Comparison of ENCODE assay signal across 1 fruit fly cellular context in genomic region chr2L:2729882-2730281, dm6.
TF ChIP-seq lines count a peak whose summit lies in the region.

No protein-coding gene starts in this region.

TF ChIP-seq in whole organism, embryonic, 481 proteins besides CTCF, POLR2A, EP300 and RAD21 (continued from another document and continues in another):
- TF ChIP-seq CG8290 (GFP tag; optimal IDR thresholded peaks at IDR 0.05; lab: Kevin White, UChicago): no peak
- peak in 1 of 2 experiments; percentile 89 for TF ChIP-seq CG8290 (tag; optimal IDR thresholded peaks at IDR 0.05; lab: Kevin White, UChicago)
- TF ChIP-seq Fer1 (GFP tag; optimal IDR thresholded peaks at IDR 0.05; lab: Kevin White, UChicago): peak; percentile 61
- TF ChIP-seq cas (GFP tag; IDR thresholded peaks at IDR 0.05; lab: Robert Waterston, UW): no peak
- TF ChIP-seq zen (tag; optimal IDR thresholded peaks at IDR 0.05; lab: Kevin White, UChicago): no peak
- 0 out of 3 replicates have a peak, but pooled peaks have one; percentile 48 for TF ChIP-seq CG2199 (GFP tag; IDR thresholded peaks at IDR 0.05; lab: Robert Waterston, UW)
- TF ChIP-seq CG18476 (GFP tag; optimal IDR thresholded peaks at IDR 0.05; lab: Kevin White, UChicago): no peak
- peak; percentile 37 for TF ChIP-seq PHDP (tag; optimal IDR thresholded peaks at IDR 0.05; lab: Kevin White, UChicago)
- peak; percentile 61 for TF ChIP-seq Hmr (GFP tag; optimal IDR thresholded peaks at IDR 0.05; lab: Kevin White, UChicago)
- TF ChIP-seq CG10274 (GFP tag; optimal IDR thresholded peaks at IDR 0.05; lab: Kevin White, UChicago): peak; percentile 49
- TF ChIP-seq wdn (GFP tag; IDR thresholded peaks at IDR 0.05; lab: Robert Waterston, UW): peak; percentile 35; the same call in 1 of the 2 replicates
- no peak for TF ChIP-seq CG30431 (GFP tag; optimal IDR thresholded peaks at IDR 0.05; lab: Kevin White, UChicago)
- TF ChIP-seq CG15269 (tag; optimal IDR thresholded peaks at IDR 0.05; lab: Kevin White, UChicago): peak; percentile 60
- no peak for TF ChIP-seq fd96Cb (tag; optimal IDR thresholded peaks at IDR 0.05; lab: Kevin White, UChicago)
- TF ChIP-seq hkb (optimal IDR thresholded peaks at IDR 0.05; lab: Kevin White, UChicago): no peak
- TF ChIP-seq hkb (GFP tag; IDR thresholded peaks at IDR 0.05; lab: Robert Waterston, UW): peak; percentile 15; the same call in 1 of the 2 replicates
- peak; percentile 73 for TF ChIP-seq Meics (GFP tag; optimal IDR thresholded peaks at IDR 0.05; lab: Kevin White, UChicago)
- no peak for TF ChIP-seq gcm (GFP tag; optimal IDR thresholded peaks at IDR 0.05; lab: Kevin White, UChicago)
- no peak; the same call in 2 of the 3 replicates for TF ChIP-seq CG14050 (GFP tag; IDR thresholded peaks at IDR 0.05; lab: Robert Waterston, UW)
- peak; percentile 70 for TF ChIP-seq slbo (GFP tag; IDR thresholded peaks at IDR 0.05; lab: Robert Waterston, UW)
- TF ChIP-seq so (GFP tag; IDR thresholded peaks at IDR 0.05; lab: Robert Waterston, UW): no peak
- no peak for TF ChIP-seq CG4617 (GFP tag; optimal IDR thresholded peaks at IDR 0.05; lab: Kevin White, UChicago; ENCODE audit: borderline replicate concordance)
- TF ChIP-seq da (GFP tag; optimal IDR thresholded peaks at IDR 0.05; lab: Kevin White, UChicago): no peak
- peak; percentile 41 for TF ChIP-seq BtbVII (GFP tag; optimal IDR thresholded peaks at IDR 0.05; lab: Kevin White, UChicago)
- TF ChIP-seq CG11696 (GFP tag; IDR thresholded peaks at IDR 0.05; lab: Robert Waterston, UW): peak; percentile 62
- TF ChIP-seq ham (GFP tag; IDR thresholded peaks at IDR 0.05; lab: Robert Waterston, UW): no peak
- TF ChIP-seq mam (GFP tag; optimal IDR thresholded peaks at IDR 0.05; lab: Kevin White, UChicago): peak; percentile 45
- peak; percentile 52; the same call in 1 of the 2 replicates for TF ChIP-seq lmd (GFP tag; IDR thresholded peaks at IDR 0.05; lab: Robert Waterston, UW)
- no peak for TF ChIP-seq Nf-YC (tag; optimal IDR thresholded peaks at IDR 0.05; lab: Kevin White, UChicago)
- TF ChIP-seq E2f1 (GFP tag; IDR thresholded peaks at IDR 0.05; lab: Robert Waterston, UW): peak; percentile 54
- TF ChIP-seq grau (tag; optimal IDR thresholded peaks at IDR 0.05; lab: Kevin White, UChicago): peak; percentile 93
- peak; percentile 66 for TF ChIP-seq CG12071 (GFP tag; optimal IDR thresholded peaks at IDR 0.05; lab: Kevin White, UChicago)
- peak; percentile 51 for TF ChIP-seq Dek (tag; optimal IDR thresholded peaks at IDR 0.05; lab: Kevin White, UChicago)
- no peak for TF ChIP-seq CG6683 (GFP tag; optimal IDR thresholded peaks at IDR 0.05; lab: Kevin White, UChicago)
- TF ChIP-seq dm (GFP tag; optimal IDR thresholded peaks at IDR 0.05; lab: Kevin White, UChicago): no peak
- peak; percentile 62 for TF ChIP-seq mirr (GFP tag; optimal IDR thresholded peaks at IDR 0.05; lab: Kevin White, UChicago)
- TF ChIP-seq inv (GFP tag; IDR thresholded peaks at IDR 0.05; lab: Robert Waterston, UW; ENCODE audit: partially characterized antibody): no peak
- no peak for TF ChIP-seq Trl (optimal IDR thresholded peaks at IDR 0.05; lab: Kevin White, UChicago)
- TF ChIP-seq Trl (GFP tag; optimal IDR thresholded peaks at IDR 0.05; lab: Kevin White, UChicago): peak; percentile 6
- TF ChIP-seq CG13123 (GFP tag; optimal IDR thresholded peaks at IDR 0.05; lab: Kevin White, UChicago): no peak
- no peak for TF ChIP-seq nom (GFP tag; optimal IDR thresholded peaks at IDR 0.05; lab: Kevin White, UChicago)
- TF ChIP-seq dmrt99B (tag; optimal IDR thresholded peaks at IDR 0.05; lab: Kevin White, UChicago): peak; percentile 28
- TF ChIP-seq CG11504 (tag; optimal IDR thresholded peaks at IDR 0.05; lab: Kevin White, UChicago): peak; percentile 50
- TF ChIP-seq bcd (GFP tag; optimal IDR thresholded peaks at IDR 0.05; lab: Kevin White, UChicago): peak; percentile 50
- no peak for TF ChIP-seq Side (GFP tag; optimal IDR thresholded peaks at IDR 0.05; lab: Kevin White, UChicago)
- TF ChIP-seq Lim3 (GFP tag; IDR thresholded peaks at IDR 0.05; lab: Robert Waterston, UW): no peak
- TF ChIP-seq sug (tag; optimal IDR thresholded peaks at IDR 0.05; lab: Kevin White, UChicago): peak; percentile 21
- TF ChIP-seq sob (GFP tag; IDR thresholded peaks at IDR 0.05; lab: Robert Waterston, UW): peak; percentile 53; the same call in 1 of the 2 replicates
- peak; percentile 84 for TF ChIP-seq CG8359 (GFP tag; optimal IDR thresholded peaks at IDR 0.05; lab: Kevin White, UChicago; ENCODE audit: borderline replicate concordance)
- TF ChIP-seq vvl (GFP tag; IDR thresholded peaks at IDR 0.05; lab: Robert Waterston, UW): peak; percentile 54; the same call in 1 of the 2 replicates
- TF ChIP-seq dpn (GFP tag; optimal IDR thresholded peaks at IDR 0.05; lab: Kevin White, UChicago): peak; percentile 1 to 61
- no peak for TF ChIP-seq CoRest (tag; optimal IDR thresholded peaks at IDR 0.05; lab: Kevin White, UChicago)
- TF ChIP-seq CG3407 (GFP tag; optimal IDR thresholded peaks at IDR 0.05; lab: Kevin White, UChicago): no peak
- TF ChIP-seq CG9609 (GFP tag; optimal IDR thresholded peaks at IDR 0.05; lab: Kevin White, UChicago): no peak
- TF ChIP-seq chinmo (GFP tag; IDR thresholded peaks at IDR 0.05; lab: Robert Waterston, UW; ENCODE audit: partially characterized antibody): peak; percentile 65; the same call in 1 of the 4 replicates
- peak; percentile 58 for TF ChIP-seq ftz-f1 (GFP tag; optimal IDR thresholded peaks at IDR 0.05; lab: Kevin White, UChicago)
- TF ChIP-seq gsb (GFP tag; IDR thresholded peaks at IDR 0.05; lab: Robert Waterston, UW): peak; percentile 72
- no peak for TF ChIP-seq Ada2b (GFP tag; IDR thresholded peaks at IDR 0.05; lab: Robert Waterston, UW)
- peak; percentile 24 for TF ChIP-seq CG4424 (GFP tag; optimal IDR thresholded peaks at IDR 0.05; lab: Kevin White, UChicago)
- no peak for TF ChIP-seq Abd-B (GFP tag; optimal IDR thresholded peaks at IDR 0.05; lab: Kevin White, UChicago)
- peak; percentile 49 for TF ChIP-seq CG9817 (tag; optimal IDR thresholded peaks at IDR 0.05; lab: Kevin White, UChicago)
- no peak for TF ChIP-seq Tbp (GFP tag; optimal IDR thresholded peaks at IDR 0.05; lab: Kevin White, UChicago)
- no peak for TF ChIP-seq tll (GFP tag; optimal IDR thresholded peaks at IDR 0.05; lab: Kevin White, UChicago)
- TF ChIP-seq HHEX (GFP tag; optimal IDR thresholded peaks at IDR 0.05; lab: Kevin White, UChicago): peak; percentile 43
- no peak for TF ChIP-seq seq (GFP tag; IDR thresholded peaks at IDR 0.05; lab: Robert Waterston, UW)
- TF ChIP-seq disco-r (GFP tag; optimal IDR thresholded peaks at IDR 0.05; lab: Kevin White, UChicago): no peak
- TF ChIP-seq Xbp1 (GFP tag; optimal IDR thresholded peaks at IDR 0.05; lab: Kevin White, UChicago): peak; percentile 46
- TF ChIP-seq Optix (GFP tag; IDR thresholded peaks at IDR 0.05; lab: Robert Waterston, UW): no peak
- no peak for TF ChIP-seq NK7.1 (GFP tag; optimal IDR thresholded peaks at IDR 0.05; lab: Kevin White, UChicago)
- 0 out of 3 replicates have a peak, but pooled peaks have one; percentile 11 for TF ChIP-seq CG11695 (GFP tag; IDR thresholded peaks at IDR 0.05; lab: Robert Waterston, UW)
- TF ChIP-seq Mad (GFP tag; optimal IDR thresholded peaks at IDR 0.05; lab: Kevin White, UChicago): peak; percentile 18
- 0 out of 2 replicates have a peak, but pooled peaks have one; percentile 28 for TF ChIP-seq CG8765 (GFP tag; IDR thresholded peaks at IDR 0.05; lab: Robert Waterston, UW)
- no peak for TF ChIP-seq CG17568 (GFP tag; optimal IDR thresholded peaks at IDR 0.05; lab: Kevin White, UChicago)
- peak; percentile 88 for TF ChIP-seq Rfx (GFP tag; IDR thresholded peaks at IDR 0.05; lab: Robert Waterston, UW)
- TF ChIP-seq CG17912 (GFP tag; optimal IDR thresholded peaks at IDR 0.05; lab: Kevin White, UChicago): no peak
- TF ChIP-seq sens-2 (GFP tag; IDR thresholded peaks at IDR 0.05; lab: Robert Waterston, UW): no peak
- TF ChIP-seq CG2712 (tag; optimal IDR thresholded peaks at IDR 0.05; lab: Kevin White, UChicago): peak; percentile 7
- TF ChIP-seq CG12659 (GFP tag; optimal IDR thresholded peaks at IDR 0.05; lab: Kevin White, UChicago): peak; percentile 24
- no peak for TF ChIP-seq CG31388 (GFP tag; optimal IDR thresholded peaks at IDR 0.05; lab: Kevin White, UChicago)
- TF ChIP-seq Dbx (GFP tag; IDR thresholded peaks at IDR 0.05; lab: Robert Waterston, UW): peak; percentile 62; the same call in 2 of the 3 replicates
- TF ChIP-seq CG12769 (tag; optimal IDR thresholded peaks at IDR 0.05; lab: Kevin White, UChicago): peak; percentile 59
- TF ChIP-seq sd (tag; optimal IDR thresholded peaks at IDR 0.05; lab: Kevin White, UChicago): peak; percentile 27
- TF ChIP-seq CG15514 (GFP tag; optimal IDR thresholded peaks at IDR 0.05; lab: Kevin White, UChicago): peak; percentile 48
- TF ChIP-seq CG17359 (tag; optimal IDR thresholded peaks at IDR 0.05; lab: Kevin White, UChicago): peak; percentile 43
- TF ChIP-seq CG6854 (GFP tag; optimal IDR thresholded peaks at IDR 0.05; lab: Kevin White, UChicago): no peak
- peak; percentile 74 for TF ChIP-seq lab (GFP tag; optimal IDR thresholded peaks at IDR 0.05; lab: Kevin White, UChicago)
- TF ChIP-seq al (GFP tag; IDR thresholded peaks at IDR 0.05; lab: Robert Waterston, UW): peak; percentile 60
- TF ChIP-seq CG14441 (GFP tag; IDR thresholded peaks at IDR 0.05; lab: Robert Waterston, UW): peak; percentile 73
- no peak for TF ChIP-seq trh (GFP tag; optimal IDR thresholded peaks at IDR 0.05; lab: Kevin White, UChicago)
- TF ChIP-seq Poxn (GFP tag; IDR thresholded peaks at IDR 0.05; lab: Robert Waterston, UW): no peak
- TF ChIP-seq row (GFP tag; IDR thresholded peaks at IDR 0.05; lab: Robert Waterston, UW): peak; percentile 73
- peak; percentile 73 for TF ChIP-seq Ets65A (GFP tag; lab: Kevin White, UChicago)
- no peak for TF ChIP-seq sna (GFP tag; IDR thresholded peaks at IDR 0.05; lab: Robert Waterston, UW; ENCODE audit: partially characterized antibody)
- TF ChIP-seq CG31224 (GFP tag; IDR thresholded peaks at IDR 0.05; lab: Robert Waterston, UW): peak; percentile 55
- TF ChIP-seq Atf3 (GFP tag; optimal IDR thresholded peaks at IDR 0.05; lab: Kevin White, UChicago): no peak
- no peak for TF ChIP-seq ato (GFP tag; IDR thresholded peaks at IDR 0.05; lab: Robert Waterston, UW; ENCODE audit: partially characterized antibody)
- TF ChIP-seq ci (GFP tag; IDR thresholded peaks at IDR 0.05; lab: Robert Waterston, UW): no peak
- peak; percentile 8 for TF ChIP-seq CG17829 (tag; optimal IDR thresholded peaks at IDR 0.05; lab: Kevin White, UChicago)
- peak; percentile 75 for TF ChIP-seq CG9932 (GFP tag; IDR thresholded peaks at IDR 0.05; lab: Robert Waterston, UW)
- TF ChIP-seq Gsc (GFP tag; IDR thresholded peaks at IDR 0.05; lab: Robert Waterston, UW): no peak
- peak; percentile 40 for TF ChIP-seq tin (GFP tag; optimal IDR thresholded peaks at IDR 0.05; lab: Kevin White, UChicago)
- TF ChIP-seq MBD-R2 (GFP tag; IDR thresholded peaks at IDR 0.05; lab: Robert Waterston, UW): peak; percentile 7; the same call in 1 of the 2 replicates
- TF ChIP-seq Myb (GFP tag; optimal IDR thresholded peaks at IDR 0.05; lab: Kevin White, UChicago): no peak
- TF ChIP-seq CG2875 (GFP tag; optimal IDR thresholded peaks at IDR 0.05; lab: Kevin White, UChicago): no peak
- TF ChIP-seq zfh1 (GFP tag; IDR thresholded peaks at IDR 0.05; lab: Robert Waterston, UW): no peak; the same call in 2 of the 3 replicates
- TF ChIP-seq schlank (tag; optimal IDR thresholded peaks at IDR 0.05; lab: Kevin White, UChicago): peak; percentile 15
- peak; percentile 70 for TF ChIP-seq sens (GFP tag; lab: Kevin White, UChicago)
- TF ChIP-seq bigmax (GFP tag; optimal IDR thresholded peaks at IDR 0.05; lab: Kevin White, UChicago): no peak
- TF ChIP-seq jumu (GFP tag; optimal IDR thresholded peaks at IDR 0.05; lab: Kevin White, UChicago): peak; percentile 22
- no peak for TF ChIP-seq CG10431 (GFP tag; optimal IDR thresholded peaks at IDR 0.05; lab: Kevin White, UChicago)
- TF ChIP-seq cad (GFP tag; optimal IDR thresholded peaks at IDR 0.05; lab: Kevin White, UChicago): no peak
- peak; percentile 31 for TF ChIP-seq CG13424 (tag; optimal IDR thresholded peaks at IDR 0.05; lab: Kevin White, UChicago)
- TF ChIP-seq usp (GFP tag; optimal IDR thresholded peaks at IDR 0.05; lab: Kevin White, UChicago): no peak
- peak; percentile 1 for TF ChIP-seq CG18262 (tag; optimal IDR thresholded peaks at IDR 0.05; lab: Kevin White, UChicago)
- TF ChIP-seq CG1233 (GFP tag; optimal IDR thresholded peaks at IDR 0.05; lab: Kevin White, UChicago): peak; percentile 38
- TF ChIP-seq fd3F (GFP tag; optimal IDR thresholded peaks at IDR 0.05; lab: Kevin White, UChicago): peak; percentile 27
- no peak for TF ChIP-seq CG15601 (tag; optimal IDR thresholded peaks at IDR 0.05; lab: Kevin White, UChicago)
- TF ChIP-seq dmrt11E (tag; optimal IDR thresholded peaks at IDR 0.05; lab: Kevin White, UChicago): no peak
- TF ChIP-seq CG31365 (tag; optimal IDR thresholded peaks at IDR 0.05; lab: Kevin White, UChicago): no peak
- TF ChIP-seq Sox102F (GFP tag; optimal IDR thresholded peaks at IDR 0.05; lab: Kevin White, UChicago): peak; percentile 10
- TF ChIP-seq Drgx (GFP tag; IDR thresholded peaks at IDR 0.05; lab: Robert Waterston, UW): peak; percentile 68
- no peak for TF ChIP-seq CG33557 (GFP tag; optimal IDR thresholded peaks at IDR 0.05; lab: Kevin White, UChicago)
- 0 out of 3 replicates have a peak, but pooled peaks have one; percentile 26 for TF ChIP-seq sr (GFP tag; IDR thresholded peaks at IDR 0.05; lab: Robert Waterston, UW)
- peak; percentile 32 for TF ChIP-seq cwo (GFP tag; optimal IDR thresholded peaks at IDR 0.05; lab: Kevin White, UChicago)
- TF ChIP-seq zfh2 (GFP tag; optimal IDR thresholded peaks at IDR 0.05; lab: Kevin White, UChicago): peak; percentile 29
- peak in 1 of 2 experiments; percentile 26 for TF ChIP-seq Hr51 (GFP tag; optimal IDR thresholded peaks at IDR 0.05; lab: Kevin White, UChicago)
- peak; percentile 59 for TF ChIP-seq CG7839 (tag; optimal IDR thresholded peaks at IDR 0.05; lab: Kevin White, UChicago)
- no peak for TF ChIP-seq CG14860 (GFP tag; IDR thresholded peaks at IDR 0.05; lab: Robert Waterston, UW; ENCODE audit: partially characterized antibody)
- TF ChIP-seq CG18619 (GFP tag; optimal IDR thresholded peaks at IDR 0.05; lab: Kevin White, UChicago): peak; percentile 40
- no peak for TF ChIP-seq ewg (GFP tag; optimal IDR thresholded peaks at IDR 0.05; lab: Kevin White, UChicago)
- TF ChIP-seq Dref (GFP tag; IDR thresholded peaks at IDR 0.05; lab: Robert Waterston, UW): 0 out of 2 replicates have a peak, but pooled peaks have one; percentile 32
- peak; percentile 54 for TF ChIP-seq CG13894 (tag; optimal IDR thresholded peaks at IDR 0.05; lab: Kevin White, UChicago)
